Worm (Caenorhabditis elegans): ENCODE results near the gene C27F2.6.
A peak's percentile ranks its signal among the peaks of the same experiment; 100 is the strongest.

Gene C27F2.6

DNA sequence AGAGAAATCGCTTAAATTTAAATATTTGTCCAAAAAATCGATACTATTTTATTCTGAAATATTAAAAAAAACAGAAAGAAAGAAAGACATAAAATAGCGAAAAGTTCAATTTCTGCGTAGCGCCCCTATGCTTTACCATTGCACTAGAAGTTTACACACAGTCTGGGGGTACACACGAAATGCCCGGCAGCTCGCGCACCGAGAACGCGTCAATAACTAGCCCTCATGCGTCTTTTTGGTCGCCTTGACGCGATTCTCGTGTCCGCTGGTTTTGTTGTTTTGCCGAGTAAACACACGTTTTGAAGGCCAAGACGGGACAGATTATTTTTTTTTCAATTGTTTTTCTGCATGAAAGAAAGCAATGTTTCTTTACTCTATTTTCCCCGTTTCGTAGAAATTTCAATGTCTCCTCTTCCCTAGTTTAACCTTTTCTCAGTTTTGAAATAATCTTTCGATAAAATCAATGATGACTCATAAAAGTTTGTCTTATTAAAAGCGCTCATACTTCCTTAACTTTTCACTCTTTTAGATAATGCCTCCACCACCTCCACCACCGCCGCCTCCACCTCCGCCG, 37.9 kb upstream of the C27F2.6 start, which contains the start of gene wip-1 (continued):
- TF ChIP-seq nfya-1 (tag; optimal IDR thresholded peaks at IDR 0.05; ENCODE audit: borderline replicate concordance, insufficient read depth) (no peak), hrde-1 (tag; optimal IDR thresholded peaks at IDR 0.05; ENCODE audit: borderline replicate concordance) (peak; percentile 82), ztf-3 (GFP tag; optimal IDR thresholded peaks at IDR 0.05) (peak; percentile 73), snpc-3.4 (tag; optimal IDR thresholded peaks at IDR 0.05) (peak; percentile 96), aptf-2 (GFP tag; conservative IDR thresholded peaks at IDR 0.05) (peak; percentile 79), ccch-3 (GFP tag; optimal IDR thresholded peaks at IDR 0.05) (no peak), ceh-91 (GFP tag; IDR thresholded peaks at IDR 0.05) (peak; percentile 93), rec-8 (tag; optimal IDR thresholded peaks at IDR 0.05) (peak; percentile 31 to 60), B0019.2 (GFP tag; conservative IDR thresholded peaks at IDR 0.05) (peak; percentile 91), hmg-1.2 (GFP tag; IDR thresholded peaks at IDR 0.05) (peak; percentile 98), F57A8.1 (GFP tag; optimal IDR thresholded peaks at IDR 0.05) (peak; percentile 80), madf-3 (GFP tag; IDR thresholded peaks at IDR 0.05) (peak; percentile 96)

DNA sequence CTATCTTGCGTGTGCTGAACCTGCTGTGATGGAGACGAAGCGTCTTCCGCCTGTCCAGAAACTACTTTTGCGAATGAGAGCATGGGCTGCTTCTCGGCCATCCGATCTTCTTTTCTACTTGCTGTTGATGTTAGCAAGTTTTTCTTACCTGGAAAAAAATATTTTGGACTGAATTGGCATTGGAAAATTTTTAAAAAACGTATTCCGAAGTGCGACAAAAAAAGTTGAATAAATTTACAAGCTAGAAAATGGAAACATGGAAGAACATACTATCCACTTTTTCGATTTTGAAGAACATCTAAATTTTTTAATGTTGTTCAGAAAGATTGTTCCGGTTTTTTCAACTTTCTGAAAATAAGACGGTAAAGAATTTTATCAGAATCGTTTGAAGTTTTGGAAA, 37.3 kb upstream of the C27F2.6 start, which contains the start of gene larp-1:
Gene larp-1 (minus strand): TSS at position 101 of the 400 bp plus-strand sequence.
- no peak for TF ChIP-seq F57A8.1 (GFP tag; optimal IDR thresholded peaks at IDR 0.05)
- no peak for TF ChIP-seq ekl-4 (GFP tag; IDR thresholded peaks at IDR 0.05)
- no peak for TF ChIP-seq lag-1 (GFP tag; IDR thresholded peaks at IDR 0.05)
- no peak for TF ChIP-seq snpc-1.3 (tag; optimal IDR thresholded peaks at IDR 0.05; ENCODE audit: insufficient read depth)
- TF ChIP-seq C06A6.2 (GFP tag; conservative IDR thresholded peaks at IDR 0.05), result no peak
- TF ChIP-seq cebp-2 (GFP tag; IDR thresholded peaks at IDR 0.05), result no peak
- TF ChIP-seq madf-3 (GFP tag; IDR thresholded peaks at IDR 0.05), result 0 out of 2 replicates have a peak, but pooled peaks have one; percentile 16
- no peak for TF ChIP-seq chd-7 (tag; optimal IDR thresholded peaks at IDR 0.05)

DNA sequence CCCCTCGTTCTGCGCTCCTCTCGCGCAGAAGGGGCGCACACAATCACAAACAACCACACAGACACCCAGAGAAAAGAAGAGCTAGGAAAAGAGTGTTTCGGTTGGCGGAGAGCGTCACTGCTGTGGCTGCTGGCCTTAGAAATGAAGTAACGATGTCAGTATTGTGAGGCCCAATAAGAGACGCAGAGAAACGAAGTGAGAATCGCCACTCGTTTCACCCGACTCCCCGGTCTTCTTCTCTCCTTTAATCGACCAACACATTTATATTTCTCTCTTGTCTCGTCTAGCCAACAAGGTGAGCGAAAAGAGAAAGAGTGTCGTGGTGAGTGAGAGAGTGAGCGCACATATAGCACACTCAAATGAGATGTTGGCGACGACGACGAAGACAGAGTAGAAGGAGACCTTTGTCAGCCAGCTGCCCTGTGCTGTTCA, 33.7 kb upstream of the C27F2.6 start:
- TF ChIP-seq B0336.3 (GFP tag; IDR thresholded peaks at IDR 0.05) (peak; percentile 78), ceh-40 (GFP tag; IDR thresholded peaks at IDR 0.05) (0 out of 2 replicates have a peak, but pooled peaks have one; percentile 48), Y56A3A.18 (GFP tag; IDR thresholded peaks at IDR 0.05) (peak; percentile 52; the same call in 1 of the 2 replicates), B0035.1 (tag; optimal IDR thresholded peaks at IDR 0.05) (peak; percentile 24), dpff-1 (tag; optimal IDR thresholded peaks at IDR 0.05) (no peak), F10E7.11 (tag; optimal IDR thresholded peaks at IDR 0.05) (no peak), let-526 (GFP tag; IDR thresholded peaks at IDR 0.05) (0 out of 2 replicates have a peak, but pooled peaks have one; percentile 49), nhr-90 (tag; optimal IDR thresholded peaks at IDR 0.05) (peak; percentile 19), hlh-12 (tag; optimal IDR thresholded peaks at IDR 0.05) (no peak), chd-7 (tag; optimal IDR thresholded peaks at IDR 0.05) (peak; percentile 53), rcor-1 (GFP tag; IDR thresholded peaks at IDR 0.05) (peak; percentile 46; the same call in 1 of the 2 replicates), ceh-27 (GFP tag; optimal IDR thresholded peaks at IDR 0.05) (peak; percentile 78), F37B4.10 (GFP tag; IDR thresholded peaks at IDR 0.05) (0 out of 2 replicates have a peak, but pooled peaks have one; percentile 21), nfya-2 (GFP tag; IDR thresholded peaks at IDR 0.05) (no peak), hlh-26 (GFP tag; conservative IDR thresholded peaks at IDR 0.05) (no peak), K11D2.4 (GFP tag; IDR thresholded peaks at IDR 0.05) (0 out of 2 replicates have a peak, but pooled peaks have one; percentile 39), zfh-2 (GFP tag; conservative IDR thresholded peaks at IDR 0.05) (peak; percentile 96), athp-1 (tag; optimal IDR thresholded peaks at IDR 0.05) (peak; percentile 30), Y67H2A.10 (GFP tag; conservative IDR thresholded peaks at IDR 0.05) (0 out of 2 replicates have a peak, but pooled peaks have one; percentile 30), egrh-3 (GFP tag; IDR thresholded peaks at IDR 0.05) (peak; percentile 48), mcd-1 (GFP tag; IDR thresholded peaks at IDR 0.05) (peak; percentile 62), ekl-4 (GFP tag; IDR thresholded peaks at IDR 0.05) (peak; percentile 77; the same call in 1 of the 2 replicates), madf-10 (tag; optimal IDR thresholded peaks at IDR 0.05) (peak; percentile 73), snpc-1.1 (tag; optimal IDR thresholded peaks at IDR 0.05; ENCODE audit: insufficient read depth) (no peak), lin-35 (GFP tag; optimal IDR thresholded peaks at IDR 0.05) (peak in 1 of 3 experiments; percentile 73), lin-40 (tag; optimal IDR thresholded peaks at IDR 0.05) (peak; percentile 86), K12H6.12 (tag; optimal IDR thresholded peaks at IDR 0.05) (peak; percentile 92)

All from whole organism, young adult.